Worm (Caenorhabditis elegans): ENCODE results near the gene rgs-2.

The rgs-2 gene

DNA sequence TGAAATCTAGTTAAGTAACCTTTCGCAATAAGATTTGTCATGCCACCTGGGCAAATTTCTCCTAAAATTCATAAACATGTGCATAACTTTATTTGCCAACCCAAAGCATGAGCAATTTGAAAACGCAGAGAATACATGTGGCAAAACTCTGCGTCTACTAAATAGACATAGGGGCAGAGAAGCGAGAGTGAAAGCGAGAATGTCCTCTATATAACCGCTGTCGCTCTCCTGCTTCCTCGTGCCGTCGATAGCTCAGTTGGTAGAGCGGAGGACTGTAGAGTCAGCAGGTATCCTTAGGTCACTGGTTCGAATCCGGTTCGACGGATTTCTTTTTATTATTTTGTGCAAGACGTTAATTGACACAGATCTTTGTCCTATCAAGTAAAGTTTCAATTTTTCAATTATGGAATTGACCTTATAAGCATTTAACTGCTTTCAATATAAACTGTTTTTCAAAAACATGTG, 47.4 kb upstream of the rgs-2 start (continued):
- TF ChIP-seq nhr-28 (tag; optimal IDR thresholded peaks at IDR 0.05) (no peak), ztf-11 (tag; optimal IDR thresholded peaks at IDR 0.05) (no peak), egl-27 (tag; optimal IDR thresholded peaks at IDR 0.05) (peak; percentile 56), ZK546.5 (tag; optimal IDR thresholded peaks at IDR 0.05) (no peak), jun-1 (tag; optimal IDR thresholded peaks at IDR 0.05) (no peak), ceh-16 (tag; optimal IDR thresholded peaks at IDR 0.05) (no peak), nhr-67 (tag; optimal IDR thresholded peaks at IDR 0.05) (no peak), R02D3.7 (tag; optimal IDR thresholded peaks at IDR 0.05) (peak; percentile 33), ceh-82 (tag; optimal IDR thresholded peaks at IDR 0.05) (peak; percentile 39), nhr-237 (tag; optimal IDR thresholded peaks at IDR 0.05) (no peak), elt-3 (tag; optimal IDR thresholded peaks at IDR 0.05) (no peak), unc-62 (GFP tag; optimal IDR thresholded peaks at IDR 0.05) (no peak)

DNA sequence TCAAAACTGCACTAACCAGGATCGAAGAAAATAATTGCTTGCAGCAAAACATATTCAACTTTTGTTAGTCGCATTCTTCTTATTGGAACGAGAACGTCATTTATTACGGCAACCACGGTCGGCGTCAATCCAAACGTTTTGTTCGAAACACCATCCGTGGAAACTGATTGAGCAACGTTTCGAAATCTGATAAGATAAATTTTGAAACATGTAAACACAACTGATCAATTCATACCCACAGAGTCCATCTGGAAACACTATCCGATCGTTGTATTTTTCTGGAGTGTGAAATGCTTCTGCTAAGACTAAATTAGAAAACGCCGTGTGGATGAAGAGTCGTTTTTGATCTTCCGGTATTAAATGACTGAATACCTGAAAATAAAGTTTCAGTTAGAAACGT, 46.7 kb upstream of the rgs-2 start:
- TF ChIP-seq ama-1 (optimal IDR thresholded peaks at IDR 0.05) (peak; percentile 82), ztf-11 (tag; optimal IDR thresholded peaks at IDR 0.05) (no peak), nhr-237 (tag; optimal IDR thresholded peaks at IDR 0.05) (no peak)

DNA sequence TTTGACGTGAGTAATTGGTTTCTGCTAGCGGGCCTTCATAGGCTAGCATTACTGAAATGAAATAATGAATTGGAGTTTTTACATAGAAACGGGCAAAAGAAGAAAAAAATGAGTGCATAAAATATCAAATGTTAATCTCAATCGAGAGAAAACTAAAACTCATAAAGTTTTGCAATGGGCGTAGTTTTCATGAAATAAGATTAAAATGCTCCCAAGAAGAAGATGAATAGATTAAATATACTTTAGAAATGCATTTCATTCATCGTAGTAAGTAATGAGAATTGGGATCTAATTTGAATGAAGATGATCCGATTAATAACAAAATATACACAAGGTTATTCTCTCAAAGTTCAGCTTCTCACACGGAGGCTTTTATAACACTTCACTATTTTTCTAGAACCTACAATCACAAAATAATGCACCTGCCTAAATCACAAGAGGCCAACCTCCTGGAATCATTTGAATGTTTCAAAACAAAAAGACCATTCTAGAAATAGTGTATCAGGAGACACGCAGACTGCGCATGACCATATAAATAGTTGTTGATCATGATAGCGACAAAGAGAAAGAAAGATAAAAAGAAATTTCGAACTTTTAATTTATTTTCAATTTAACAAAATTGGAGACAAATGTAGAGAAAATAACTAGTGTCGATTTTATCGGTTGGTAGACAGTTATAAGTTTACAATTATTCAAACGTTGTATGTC, 44.5 kb upstream of the rgs-2 start, which contains the start of gene nhr-17:
Gene nhr-17, minus strand, starts transcription at position 51 of the 708 bp plus-strand sequence.
- no peak for TF ChIP-seq ceh-9 (tag; optimal IDR thresholded peaks at IDR 0.05)
- TF ChIP-seq nhr-11 (tag; optimal IDR thresholded peaks at IDR 0.05) = no peak
- peak; percentile 14 for TF ChIP-seq nfya-1 (tag; optimal IDR thresholded peaks at IDR 0.05; ENCODE audit: insufficient read depth)
- TF ChIP-seq pha-4 (tag; optimal IDR thresholded peaks at IDR 0.05) = peak; percentile 49
- peak; percentile 20 for TF ChIP-seq nhr-25 (tag; optimal IDR thresholded peaks at IDR 0.05)
- peak; percentile 43 for TF ChIP-seq elt-2 (tag; optimal IDR thresholded peaks at IDR 0.05)

DNA sequence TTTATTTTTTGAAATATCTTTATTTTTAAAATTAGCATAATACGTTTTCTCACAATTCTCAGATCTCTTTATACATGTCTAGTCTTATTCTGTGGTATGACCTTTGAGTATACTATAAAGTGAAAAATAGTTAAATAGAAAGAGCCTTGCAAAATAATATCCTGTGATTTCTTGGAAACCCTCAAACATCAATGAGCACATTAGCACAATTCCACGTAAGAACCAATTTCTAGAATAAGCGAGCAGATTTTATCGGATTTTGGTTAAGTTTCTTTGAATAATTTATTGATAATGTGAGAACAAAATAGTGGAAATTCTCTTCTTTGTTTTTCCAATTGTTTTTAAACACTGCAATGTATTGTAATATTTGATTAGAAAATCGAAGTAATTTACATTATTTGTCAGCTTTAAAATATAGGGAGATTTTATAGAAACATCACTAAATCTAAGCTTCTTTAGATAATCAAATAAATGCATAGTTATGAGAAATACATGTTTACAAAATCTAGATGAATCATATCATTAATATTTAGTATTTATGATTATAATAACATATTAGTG, 43.4 kb upstream of the rgs-2 start:
- TF ChIP-seq nhr-11 (tag; optimal IDR thresholded peaks at IDR 0.05) (peak; percentile 41), elt-3 (tag; optimal IDR thresholded peaks at IDR 0.05) (no peak), sea-2 (GFP tag; optimal IDR thresholded peaks at IDR 0.05) (no peak), pha-4 (tag; optimal IDR thresholded peaks at IDR 0.05) (no peak), snpc-4 (tag; optimal IDR thresholded peaks at IDR 0.05) (no peak), R02D3.7 (tag; optimal IDR thresholded peaks at IDR 0.05) (no peak), aly-2 (tag; optimal IDR thresholded peaks at IDR 0.05) (no peak), fkh-10 (GFP tag; optimal IDR thresholded peaks at IDR 0.05) (no peak), jun-1 (tag; optimal IDR thresholded peaks at IDR 0.05) (no peak)

DNA sequence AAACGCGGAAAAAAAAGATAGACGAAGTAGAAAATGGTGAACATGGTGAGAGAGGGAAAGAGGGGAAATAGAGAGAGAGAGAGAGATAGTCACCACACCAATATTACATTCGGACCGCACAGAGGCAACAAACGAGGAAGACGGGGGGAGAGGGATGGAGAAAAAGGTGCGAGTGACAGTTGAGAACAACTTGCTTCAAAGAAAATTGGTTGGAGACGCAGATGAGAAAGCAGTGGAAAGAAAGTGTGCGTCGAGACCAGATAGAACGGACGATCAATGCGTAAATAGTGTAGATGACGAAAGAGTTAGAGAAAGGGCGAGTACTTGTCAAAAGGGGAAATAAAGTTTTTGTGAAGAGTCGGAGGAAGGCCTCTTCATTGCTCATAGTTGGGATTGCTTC, 42.1 kb upstream of the rgs-2 start:
- TF ChIP-seq nhr-67 (tag; optimal IDR thresholded peaks at IDR 0.05) (no peak), unc-62 (GFP tag; optimal IDR thresholded peaks at IDR 0.05) (peak; percentile 84), zag-1 (tag; optimal IDR thresholded peaks at IDR 0.05) (no peak), aly-2 (tag; optimal IDR thresholded peaks at IDR 0.05) (no peak), lin-39 (tag; optimal IDR thresholded peaks at IDR 0.05) (peak; percentile 54), pqm-1 (tag; optimal IDR thresholded peaks at IDR 0.05) (peak; percentile 57), hmg-11 (tag; optimal IDR thresholded peaks at IDR 0.05) (peak; percentile 95), egl-5 (tag; optimal IDR thresholded peaks at IDR 0.05) (peak; percentile 64), pha-4 (tag; optimal IDR thresholded peaks at IDR 0.05) (peak; percentile 85), fkh-2 (tag; optimal IDR thresholded peaks at IDR 0.05) (no peak), nhr-28 (tag; optimal IDR thresholded peaks at IDR 0.05) (no peak), lsy-12 (tag; optimal IDR thresholded peaks at IDR 0.05) (peak; percentile 41), daf-12 (tag; optimal IDR thresholded peaks at IDR 0.05) (no peak), eor-1 (tag; optimal IDR thresholded peaks at IDR 0.05) (no peak), nhr-23 (tag; optimal IDR thresholded peaks at IDR 0.05) (peak; percentile 70), nhr-11 (tag; optimal IDR thresholded peaks at IDR 0.05) (no peak), R02D3.7 (tag; optimal IDR thresholded peaks at IDR 0.05) (no peak), unc-39 (tag; optimal IDR thresholded peaks at IDR 0.05) (no peak), elt-2 (tag; optimal IDR thresholded peaks at IDR 0.05) (peak; percentile 64), mdl-1 (tag; optimal IDR thresholded peaks at IDR 0.05) (peak; percentile 27), sea-2 (GFP tag; optimal IDR thresholded peaks at IDR 0.05) (no peak), elt-3 (tag; optimal IDR thresholded peaks at IDR 0.05) (no peak), ZK546.5 (tag; optimal IDR thresholded peaks at IDR 0.05) (no peak), nhr-76 (tag; optimal IDR thresholded peaks at IDR 0.05) (no peak), tbx-2 (tag; optimal IDR thresholded peaks at IDR 0.05) (peak; percentile 74), ceh-16 (tag; optimal IDR thresholded peaks at IDR 0.05) (no peak), ceh-82 (tag; optimal IDR thresholded peaks at IDR 0.05) (peak; percentile 26), nfya-1 (tag; optimal IDR thresholded peaks at IDR 0.05; ENCODE audit: insufficient read depth) (peak; percentile 87), nhr-77 (tag; optimal IDR thresholded peaks at IDR 0.05) (no peak), skn-1 (tag; optimal IDR thresholded peaks at IDR 0.05) (peak; percentile 25), nhr-43 (tag; optimal IDR thresholded peaks at IDR 0.05; ENCODE audit: poor library complexity, severe bottlenecking) (peak; percentile 50), ztf-11 (tag; optimal IDR thresholded peaks at IDR 0.05) (no peak), ceh-9 (tag; optimal IDR thresholded peaks at IDR 0.05) (no peak), ceh-28 (tag; optimal IDR thresholded peaks at IDR 0.05) (peak; percentile 70)
